Worm (Caenorhabditis elegans) whole organism, L2 larva: ENCODE data around the gene lipl-8.

ENCODE experiments used
- C34F6.9 ChIP-seq: fragments of 150-350 bp; optimal IDR thresholded peaks from 2 replicates; lab custom pipeline; 2014; ENCODE audit warnings: missing biosample characterization, missing genetic modification characterization
- R02D3.7 ChIP-seq: fragments of 150-350 bp; optimal IDR thresholded peaks from 2 replicates; lab custom pipeline; 2014; ENCODE audit warnings: missing biosample characterization, missing genetic modification characterization
- Y55F3AM.14 ChIP-seq: fragments of 200-800 bp; sonication (Bioruptor generic); optimal IDR thresholded peaks from 2 replicates; lab custom pipeline; 2018; ENCODE audit warnings: mild to moderate bottlenecking, missing genetic modification characterization, missing compliant biosample characterization
- ZK546.5 ChIP-seq: sonication (generic microtip); optimal IDR thresholded peaks from 2 replicates; lab custom pipeline; 2017; ENCODE audit warnings: missing biosample characterization, missing genetic modification characterization
- alr-1 ChIP-seq: fragments of 150-350 bp; optimal IDR thresholded peaks from 2 replicates; lab custom pipeline; 2014; ENCODE audit warnings: missing biosample characterization, missing genetic modification characterization
- blmp-1 ChIP-seq: sonication (generic microtip); optimal IDR thresholded peaks from 2 replicates; lab custom pipeline; 2017; ENCODE audit warnings: missing genetic modification characterization, mild to moderate bottlenecking, missing compliant biosample characterization, antibody characterized with exemption, moderate library complexity; ENCODE audit not compliant: insufficient read depth
- ceh-16 ChIP-seq: fragments of 150-350 bp; optimal IDR thresholded peaks from 2 replicates; lab custom pipeline; 2014; ENCODE audit warnings: missing biosample characterization, missing genetic modification characterization
- ceh-82 ChIP-seq: fragments of 150-350 bp; optimal IDR thresholded peaks from 2 replicates; lab custom pipeline; 2014; ENCODE audit warnings: missing biosample characterization, missing genetic modification characterization
- crh-2 ChIP-seq: sonication (generic microtip); optimal IDR thresholded peaks from 2 replicates; lab custom pipeline; 2017; ENCODE audit warnings: missing biosample characterization, missing genetic modification characterization
- dmd-4 ChIP-seq: sonication (generic microtip); optimal IDR thresholded peaks from 2 replicates; lab custom pipeline; 2017; ENCODE audit warnings: missing biosample characterization, missing genetic modification characterization
- egl-27 ChIP-seq: sonication (generic microtip); optimal IDR thresholded peaks from 3 replicates; lab custom pipeline; 2017; ENCODE audit warnings: missing biosample characterization, missing genetic modification reagents, missing genetic modification characterization
- elt-1 ChIP-seq: fragments of 150-350 bp; optimal IDR thresholded peaks from 2 replicates; lab custom pipeline; 2014; ENCODE audit warnings: missing biosample characterization, missing genetic modification characterization
- fos-1 ChIP-seq: fragments of 150-350 bp; optimal IDR thresholded peaks from 2 replicates; lab custom pipeline; 2014; ENCODE audit warnings: missing biosample characterization, missing genetic modification characterization
- lin-11 ChIP-seq: fragments of 150-350 bp; sonication (generic microtip); optimal IDR thresholded peaks from 2 replicates; lab custom pipeline; 2014; ENCODE audit warnings: missing biosample characterization, missing genetic modification characterization, inconsistent platforms, mixed read lengths
- lin-13 ChIP-seq: fragments of 150-350 bp; optimal IDR thresholded peaks from 2 replicates; lab custom pipeline; 2014; ENCODE audit warnings: missing biosample characterization, missing genetic modification reagents, missing genetic modification characterization
- lsy-2 ChIP-seq, 2 experiments: fragments of 150-350 bp in 1 of 2; sonication (generic microtip) in 1 of 2; optimal IDR thresholded peaks; 2 replicates each; lab custom pipeline; 2014 to 2017; ENCODE audit warnings: missing biosample characterization in 2 of 2, missing genetic modification characterization in 2 of 2
- mab-5 ChIP-seq: fragments of 150-350 bp; optimal IDR thresholded peaks from 2 replicates; lab custom pipeline; 2014; ENCODE audit warnings: missing biosample characterization, missing genetic modification characterization
- mbf-1 ChIP-seq: sonication (generic microtip); optimal IDR thresholded peaks from 2 replicates; lab custom pipeline; 2017; ENCODE audit warnings: missing biosample characterization, missing genetic modification characterization
- mdl-1 ChIP-seq, 2 experiments: fragments of 150-350 bp in 1 of 2; sonication (generic microtip) in 1 of 2; optimal IDR thresholded peaks; 2 replicates each; lab custom pipeline; 2017; ENCODE audit warnings: missing biosample characterization in 2 of 2, missing genetic modification characterization in 2 of 2
- nhr-129 ChIP-seq: fragments of 150-350 bp; optimal IDR thresholded peaks from 2 replicates; lab custom pipeline; 2014; ENCODE audit warnings: missing biosample characterization, missing genetic modification characterization
- nhr-21 ChIP-seq: fragments of 150-350 bp; optimal IDR thresholded peaks from 2 replicates; lab custom pipeline; 2014; ENCODE audit warnings: missing biosample characterization, missing genetic modification characterization
- nhr-25 ChIP-seq: fragments of 150-350 bp; sonication (generic microtip); optimal IDR thresholded peaks from 3 replicates; lab custom pipeline; 2014; ENCODE audit warnings: missing biosample characterization, missing genetic modification characterization
- nhr-6 ChIP-seq: fragments of 150-350 bp; optimal IDR thresholded peaks from 2 replicates; lab custom pipeline; 2014; ENCODE audit warnings: missing biosample characterization, missing genetic modification characterization
- nhr-77 ChIP-seq: fragments of 150-350 bp; optimal IDR thresholded peaks from 2 replicates; lab custom pipeline; 2014; ENCODE audit warnings: missing biosample characterization, missing genetic modification characterization
- sem-4 ChIP-seq: fragments of 150-350 bp; optimal IDR thresholded peaks from 2 replicates; lab custom pipeline; 2014; ENCODE audit warnings: missing biosample characterization, missing genetic modification reagents, missing genetic modification characterization
- skn-1 ChIP-seq: sonication (generic microtip); optimal IDR thresholded peaks from 2 replicates; lab custom pipeline; 2017; ENCODE audit warnings: missing biosample characterization, missing genetic modification characterization
- sma-3 ChIP-seq: sonication (generic microtip); optimal IDR thresholded peaks from 2 replicates; lab custom pipeline; 2016; ENCODE audit warnings: missing genetic modification reagents, missing genetic modification characterization, missing compliant biosample characterization
- sma-9 ChIP-seq, 2 experiments: fragments of 150-350 bp in 1 of 2; sonication (generic microtip) in 1 of 2; optimal IDR thresholded peaks; 2 replicates each; lab custom pipeline; 2014 to 2016; ENCODE audit warnings: missing genetic modification characterization in 2 of 2, mild to moderate bottlenecking in 1 of 2, missing biosample characterization in 1 of 2, missing compliant biosample characterization in 1 of 2, missing genetic modification reagents in 1 of 2, moderate library complexity in 1 of 2
- unc-62 ChIP-seq: fragments of 150-350 bp; optimal IDR thresholded peaks from 2 replicates; lab custom pipeline; 2014; ENCODE audit warnings: missing biosample characterization, missing genetic modification reagents, missing genetic modification characterization
- zag-1 ChIP-seq: fragments of 150-350 bp; optimal IDR thresholded peaks from 2 replicates; lab custom pipeline; 2014; ENCODE audit warnings: missing biosample characterization, missing genetic modification characterization
- ztf-1 ChIP-seq: fragments of 200-800 bp; sonication (Bioruptor generic); conservative IDR thresholded peaks from 2 replicates; pipeline ENCODE4 v1.3.6; 2022; ENCODE audit warnings: missing genetic modification characterization, missing compliant biosample characterization

Gene lipl-8

ce11 chrV:14790792-14791191 lies 42.3 kb upstream of the lipl-8 start:
- TF ChIP-seq zag-1 (no peak), nhr-21 (tag; lab: Kevin White, UChicago) (no peak), lin-13 (GFP tag; lab: Kevin White, UChicago) (no peak)

ce11 chrV:14788462-14788861 lies 40.0 kb upstream of the lipl-8 start:
- no peak for TF ChIP-seq crh-2
- no peak for TF ChIP-seq sma-3 (GFP tag; lab: Kevin White, UChicago)
- no peak for TF ChIP-seq mab-5 (tag; lab: Kevin White, UChicago)
- no peak for TF ChIP-seq sem-4 (tag; lab: Kevin White, UChicago)
- TF ChIP-seq skn-1 (tag; lab: Kevin White, UChicago) = no peak
- TF ChIP-seq zag-1 = no peak
- no peak for TF ChIP-seq unc-62 (GFP tag; lab: Kevin White, UChicago)
- no peak for TF ChIP-seq lin-11 (tag; lab: Kevin White, UChicago)
- TF ChIP-seq alr-1 = no peak
- no peak for TF ChIP-seq Y55F3AM.14 (GFP tag; lab: Kevin White, UChicago)
- TF ChIP-seq ZK546.5 (tag; lab: Kevin White, UChicago) = no peak
- TF ChIP-seq sma-9 (GFP tag; optimal IDR thresholded peaks at IDR 0.05; lab: Kevin White, UChicago) = no peak
- TF ChIP-seq sma-9 (tag; optimal IDR thresholded peaks at IDR 0.05; lab: Kevin White, UChicago) = no peak

ce11 chrV:14784787-14785186 lies 36.3 kb upstream of the lipl-8 start:
- TF ChIP-seq egl-27 (no peak), Y55F3AM.14 (GFP tag; lab: Kevin White, UChicago) (no peak), crh-2 (no peak), elt-1 (tag; lab: Kevin White, UChicago) (no peak), ceh-82 (tag; lab: Kevin White, UChicago) (no peak), ceh-16 (tag; lab: Kevin White, UChicago) (no peak), nhr-25 (tag; lab: Kevin White, UChicago) (no peak), blmp-1 (tag; lab: Kevin White, UChicago) (no peak), nhr-129 (tag; lab: Kevin White, UChicago) (no peak)

- TF ChIP-seq blmp-1 (tag; lab: Kevin White, UChicago) (no peak), mdl-1 (tag; optimal IDR thresholded peaks at IDR 0.05; lab: Kevin White, UChicago) (no peak), nhr-6 (no peak), R02D3.7 (tag; lab: Kevin White, UChicago) (no peak), sem-4 (tag; lab: Kevin White, UChicago) (no peak), nhr-21 (tag; lab: Kevin White, UChicago) (no peak), lsy-2 (tag; optimal IDR thresholded peaks at IDR 0.05; lab: Kevin White, UChicago) (no peak), unc-62 (GFP tag; lab: Kevin White, UChicago) (no peak), nhr-25 (tag; lab: Kevin White, UChicago) (no peak), nhr-77 (tag; lab: Kevin White, UChicago) (no peak), lin-13 (GFP tag; lab: Kevin White, UChicago) (no peak), dmd-4 (no peak), zag-1 (no peak), ceh-16 (tag; lab: Kevin White, UChicago) (no peak), elt-1 (tag; lab: Kevin White, UChicago) (no peak)
These were observed 35.8 kb upstream of the lipl-8 start, which contains the start of gene Y50E8A.12 for ce11 chrV:14784160-14784774. TSS of gene Y50E8A.12 (minus strand) at chrV:14784210.

- TF ChIP-seq nhr-25 (tag; lab: Kevin White, UChicago) (no peak), mbf-1 (tag; lab: Kevin White, UChicago) (no peak), nhr-6 (no peak), alr-1 (no peak), crh-2 (no peak), ztf-1 (GFP tag; lab: Robert Waterston, UW) (no peak), fos-1 (tag; lab: Kevin White, UChicago) (no peak), egl-27 (no peak)
- TF ChIP-seq, all 48 proteins: peak for 0
These were observed 32.6 kb upstream of the lipl-8 start, which contains the start of gene Y50E8A.11 for ce11 chrV:14781130-14781529. TSS of gene Y50E8A.11 (plus strand) at chrV:14781430.

DNA sequence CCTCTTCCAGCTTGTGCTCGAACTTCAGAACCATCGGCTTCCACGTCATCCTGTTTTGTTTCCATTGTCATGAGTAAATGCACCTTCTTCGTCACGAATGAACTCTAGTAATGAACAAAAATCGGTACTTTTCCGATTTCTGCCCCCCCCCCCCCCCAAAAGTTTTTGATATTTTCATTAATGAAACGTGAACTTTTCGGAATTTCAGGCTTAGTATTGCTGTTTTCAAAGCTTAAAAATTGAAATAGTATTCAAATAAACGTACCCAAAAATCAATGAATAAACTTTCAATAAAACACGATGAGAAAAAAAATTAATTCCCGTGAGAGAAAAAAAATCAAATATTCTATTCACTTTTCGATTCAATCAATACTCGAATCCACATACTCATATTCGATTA lies 31.1 kb upstream of the lipl-8 start, which contains the start of the genes scrm-7 and Y50E8A.10:
TSS of gene scrm-7 (minus strand) at position 101 of the 400 bp plus-strand sequence.
TSS of gene Y50E8A.10 (plus strand) at position 353 of the 400 bp plus-strand sequence.
- TF ChIP-seq C34F6.9 (tag; lab: Kevin White, UChicago) = no peak
